Worm (Caenorhabditis elegans) whole organism, young adult: ENCODE measurements around the gene him-5.

Experiments
- T07F8.4 ChIP-seq: sonication (generic microtip); optimal IDR thresholded peaks from 2 replicates; lab custom pipeline; 2016; ENCODE audit warnings: mild to moderate bottlenecking, missing genetic modification characterization, moderate library complexity, missing compliant biosample characterization
- ama-1 ChIP-seq, 3 experiments: fragments of 150-350 bp in 1 of 3; sonication (generic microtip) in 2 of 3; optimal IDR thresholded peaks; 2 replicates each; lab custom pipeline; 2014 to 2018; ENCODE audit warnings: missing biosample characterization in 2 of 3, missing genetic modification characterization in 2 of 3, missing genetic modification reagents in 2 of 3
- bed-1 ChIP-seq: fragments of 200-800 bp; sonication (Bioruptor generic); IDR thresholded peaks from 2 replicates; pipeline ENCODE4 v1.3.6; 2022; ENCODE audit warnings: missing genetic modification reagents, missing genetic modification characterization, missing compliant biosample characterization
- egl-18 ChIP-seq: fragments of 200-800 bp; sonication (Bioruptor generic); IDR thresholded peaks from 2 replicates; pipeline ENCODE4 v1.3.6; 2022; ENCODE audit warnings: missing genetic modification reagents, missing genetic modification characterization, missing compliant biosample characterization
- egrh-3 ChIP-seq: fragments of 200-800 bp; sonication (Bioruptor generic); IDR thresholded peaks from 2 replicates; pipeline ENCODE4 v1.3.6; 2022; ENCODE audit warnings: missing genetic modification reagents, missing genetic modification characterization, missing compliant biosample characterization
- him-1 ChIP-seq: sonication (generic microtip); optimal IDR thresholded peaks from 2 replicates; lab custom pipeline; 2016; ENCODE audit warnings: missing genotype, missing genetic modification reagents, missing genetic modification characterization, missing compliant biosample characterization
- hsf-1 ChIP-seq: fragments of 200-800 bp; sonication (Bioruptor generic); IDR thresholded peaks from 2 replicates; pipeline ENCODE4 v1.3.6; 2022; ENCODE audit warnings: missing genetic modification reagents, missing genetic modification characterization, missing compliant biosample characterization
- lin-35 ChIP-seq, 3 experiments: fragments of 150-350 bp in 2 of 3; sonication (generic microtip) in 1 of 3; optimal IDR thresholded peaks; 2 replicates each; lab custom pipeline; 2014 to 2018; ENCODE audit warnings: missing biosample characterization in 3 of 3, missing genetic modification characterization in 3 of 3, missing genetic modification reagents in 3 of 3
- lsl-1 ChIP-seq: fragments of 200-800 bp; sonication (Bioruptor generic); optimal IDR thresholded peaks from 2 replicates; lab custom pipeline; 2018; ENCODE audit warnings: mild to moderate bottlenecking, missing genetic modification characterization, moderate library complexity, missing compliant biosample characterization
- snpc-4 ChIP-seq, 5 experiments: fragments of 150-350 bp in 1 of 5; sonication (generic microtip) in 4 of 5; optimal IDR thresholded peaks; 2 replicates each; lab custom pipeline; 2014 to 2018; ENCODE audit warnings: missing genetic modification characterization in 5 of 5, missing biosample characterization in 3 of 5, antibody characterized with exemption in 2 of 5, mild to moderate bottlenecking in 2 of 5, missing compliant biosample characterization in 2 of 5, missing genotype in 2 of 5, moderate library complexity in 2 of 5, missing genetic modification reagents in 1 of 5
- somi-1 ChIP-seq: fragments of 200-800 bp; sonication (Bioruptor generic); optimal IDR thresholded peaks from 2 replicates; lab custom pipeline; 2018; ENCODE audit warnings: mild to moderate bottlenecking, missing genetic modification characterization, missing compliant biosample characterization
- ztf-22 ChIP-seq: fragments of 200-800 bp; sonication (Bioruptor generic); optimal IDR thresholded peaks from 2 replicates; lab custom pipeline; 2018; ENCODE audit warnings: mild to moderate bottlenecking, missing genetic modification characterization, moderate library complexity, missing compliant biosample characterization

ce11 chrV:14085589-14085988 lies 4.6 kb upstream of the him-5 start, which contains the start of gene D1086.18:
- TF ChIP-seq hsf-1 (no peak), lsl-1 (GFP tag; lab: Kevin White, UChicago) (no peak), him-1 (tag; lab: Kevin White, UChicago) (no peak), lin-35 (GFP tag; optimal IDR thresholded peaks at IDR 0.05; lab: Kevin White, UChicago) (no peak), somi-1 (GFP tag; lab: Kevin White, UChicago) (no peak), snpc-4 (GFP tag; optimal IDR thresholded peaks at IDR 0.05; lab: Kevin White, UChicago) (no peak), snpc-4 (tag; optimal IDR thresholded peaks at IDR 0.05; lab: Kevin White, UChicago) (no peak), T07F8.4 (tag; lab: Kevin White, UChicago) (no peak), ama-1 (optimal IDR thresholded peaks at IDR 0.05; lab: Kevin White, UChicago) (no peak), ama-1 (GFP tag; optimal IDR thresholded peaks at IDR 0.05; lab: Kevin White, UChicago) (no peak), ztf-22 (GFP tag; lab: Kevin White, UChicago) (no peak), bed-1 (GFP tag; lab: Robert Waterston, UW) (no peak), egrh-3 (no peak), egl-18 (no peak)
